Worm (Caenorhabditis elegans): ENCODE results near the gene ubl-1.

DNA sequence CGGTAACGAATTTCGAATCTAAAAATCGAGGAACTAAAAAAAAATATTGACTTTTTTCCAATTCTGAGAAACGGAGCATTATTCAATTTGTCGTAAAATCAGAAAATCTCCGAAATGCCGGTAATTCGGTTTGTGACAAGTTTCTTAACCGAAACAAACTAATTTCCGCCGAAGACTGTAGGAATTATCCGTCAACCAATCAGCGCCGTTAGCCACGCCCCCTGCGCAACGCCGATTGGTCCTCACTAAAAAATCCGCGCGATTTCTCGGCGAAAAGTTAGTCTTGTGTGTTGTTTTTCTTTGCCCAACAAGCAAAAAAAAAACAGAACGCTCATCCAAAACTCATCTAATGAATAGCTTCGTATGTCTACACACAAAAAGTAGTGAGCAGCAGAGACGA lies 48.1 kb upstream of the ubl-1 start:
- no peak for TF ChIP-seq mdl-1 (tag; optimal IDR thresholded peaks at IDR 0.05)
- TF ChIP-seq unc-130 (tag; optimal IDR thresholded peaks at IDR 0.05) = no peak
- no peak for TF ChIP-seq lir-3 (tag; optimal IDR thresholded peaks at IDR 0.05; ENCODE audit: poor library complexity)
- no peak for TF ChIP-seq fkh-4 (tag; optimal IDR thresholded peaks at IDR 0.05; ENCODE audit: borderline replicate concordance)
- TF ChIP-seq fkh-10 (GFP tag; optimal IDR thresholded peaks at IDR 0.05) = no peak
- no peak for TF ChIP-seq unc-86 (tag; optimal IDR thresholded peaks at IDR 0.05)
- no peak for TF ChIP-seq ceh-63 (GFP tag; optimal IDR thresholded peaks at IDR 0.05)
- no peak for TF ChIP-seq skn-1 (tag; optimal IDR thresholded peaks at IDR 0.05)
- TF ChIP-seq elt-3 (tag; optimal IDR thresholded peaks at IDR 0.05) = no peak
- TF ChIP-seq nhr-76 (tag; optimal IDR thresholded peaks at IDR 0.05) = no peak
- no peak for TF ChIP-seq nhr-77 (tag; optimal IDR thresholded peaks at IDR 0.05)
- TF ChIP-seq nhr-237 (tag; optimal IDR thresholded peaks at IDR 0.05) = no peak
